Worm (Caenorhabditis elegans) whole organism, L4 larva: ENCODE results near the gene fbxb-2.

Experiments
- D1046.2 ChIP-seq: fragments of 200-800 bp; sonication (Bioruptor generic); IDR thresholded peaks from 2 replicates; pipeline ENCODE4 v1.3.6; 2022; ENCODE audit warnings: missing genetic modification characterization, missing compliant biosample characterization
- F49E8.2 ChIP-seq: sonication (generic microtip); optimal IDR thresholded peaks from 2 replicates; lab custom pipeline; 2016; ENCODE audit warnings: missing compliant biosample characterization, mild to moderate bottlenecking, missing genetic modification characterization, borderline replicate concordance
- Y105C5A.15 ChIP-seq: fragments of 200-800 bp; sonication (Bioruptor generic); IDR thresholded peaks from 2 replicates; pipeline ENCODE4 v1.3.6; 2022; ENCODE audit warnings: missing genetic modification characterization, missing compliant biosample characterization
- ZK546.5 ChIP-seq, 2 experiments: sonication (generic microtip); optimal IDR thresholded peaks; 2 replicates each; lab custom pipeline; 2017; ENCODE audit warnings: missing biosample characterization in 2 of 2, missing genetic modification characterization in 2 of 2
- aly-2 ChIP-seq: sonication (generic microtip); optimal IDR thresholded peaks from 2 replicates; lab custom pipeline; 2018; ENCODE audit warnings: missing biosample characterization, missing genetic modification characterization
- ceh-62 ChIP-seq: sonication (generic microtip); optimal IDR thresholded peaks from 2 replicates; lab custom pipeline; 2017; ENCODE audit warnings: missing biosample characterization, missing genetic modification characterization
- lin-29 ChIP-seq: fragments of 200-800 bp; sonication (Bioruptor generic); IDR thresholded peaks from 2 replicates; pipeline ENCODE4 v1.3.6; 2022; ENCODE audit warnings: missing genetic modification reagents, missing genetic modification characterization, missing compliant biosample characterization
- nhr-11 ChIP-seq: fragments of 150-350 bp; optimal IDR thresholded peaks from 2 replicates; lab custom pipeline; 2014; ENCODE audit warnings: missing biosample characterization, missing genetic modification characterization
- pha-4 ChIP-seq, 2 experiments: fragments of 150-350 bp in 1 of 2; fragments of 200-800 bp in 1 of 2; sonication (Bioruptor generic) in 1 of 2; IDR thresholded peaks in 1 of 2; optimal IDR thresholded peaks in 1 of 2; 2 replicates each; pipeline versions ENCODE4 v1.3.6 to Lab custom; 2014 to 2022; ENCODE audit warnings: missing genetic modification characterization in 2 of 2, missing genetic modification reagents in 2 of 2, missing biosample characterization in 1 of 2, missing compliant biosample characterization in 1 of 2
- spr-1 ChIP-seq: sonication (generic microtip); optimal IDR thresholded peaks from 2 replicates; lab custom pipeline; 2016; ENCODE audit warnings: mild to moderate bottlenecking, missing genetic modification characterization, missing compliant biosample characterization

DNA sequence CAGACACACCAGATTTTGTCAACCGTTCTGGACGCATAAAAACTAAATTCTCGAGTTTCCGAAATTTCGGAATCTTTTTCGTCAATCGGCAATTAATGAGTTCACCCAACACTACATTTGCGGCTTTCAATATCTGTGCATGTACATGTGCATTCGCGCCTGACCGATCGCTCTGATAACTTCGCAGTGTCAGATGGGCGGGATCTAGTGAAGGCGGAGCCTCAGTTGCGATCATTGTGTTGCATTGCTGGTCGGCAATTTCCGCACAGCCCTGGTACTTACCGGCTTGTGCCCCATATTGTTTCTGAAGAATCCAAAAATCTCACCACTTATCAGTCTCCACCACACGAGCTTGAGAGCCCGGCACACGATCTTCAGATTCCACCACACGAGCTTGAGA is 23.6 kb upstream of the fbxb-2 start:
- TF ChIP-seq spr-1 (tag; lab: Kevin White, UChicago) (no peak), pha-4 (GFP tag; IDR thresholded peaks at IDR 0.05; lab: Robert Waterston, UW) (no peak), pha-4 (tag; optimal IDR thresholded peaks at IDR 0.05; lab: Kevin White, UChicago) (no peak), ZK546.5 (tag; optimal IDR thresholded peaks at IDR 0.05; lab: Kevin White, UChicago) (no peak), Y105C5A.15 (no peak), aly-2 (tag; lab: Kevin White, UChicago) (no peak), lin-29 (GFP tag; lab: Robert Waterston, UW) (no peak), nhr-11 (tag; lab: Kevin White, UChicago) (no peak), D1046.2 (GFP tag; lab: Robert Waterston, UW) (no peak), F49E8.2 (tag; lab: Kevin White, UChicago) (no peak), ceh-62 (no peak)
